Fruit fly (Drosophila melanogaster) whole organism, pupa: ENCODE results near the gene Sytbeta.

ENCODE experiments used
- CG10348 ChIP-seq: fragments of 200-800 bp; sonication (Bioruptor generic); IDR thresholded peaks from 2 replicates; pipeline ENCODE4 v1.3.6; 2022; ENCODE audit warnings: missing biosample characterization, missing genetic modification characterization
- CG14655 ChIP-seq: fragments of 200-800 bp; sonication (Bioruptor generic); optimal IDR thresholded peaks from 3 replicates; lab custom pipeline; 2017; ENCODE audit warnings: mild to moderate bottlenecking, missing biosample characterization, missing genetic modification reagents, missing genetic modification characterization
- CG15710 ChIP-seq: fragments of 200-800 bp; sonication (Bioruptor generic); optimal IDR thresholded peaks from 2 replicates; lab custom pipeline; 2018; ENCODE audit warnings: missing biosample characterization, mild to moderate bottlenecking, missing genetic modification characterization, moderate library complexity
- CG17806 ChIP-seq: fragments of 200-800 bp; sonication (Bioruptor generic); optimal IDR thresholded peaks from 2 replicates; lab custom pipeline; 2018; ENCODE audit warnings: missing biosample characterization, mild to moderate bottlenecking, missing genetic modification characterization, moderate library complexity
- CG8301 ChIP-seq: fragments of 200-800 bp; sonication (Bioruptor generic); optimal IDR thresholded peaks from 2 replicates; lab custom pipeline; 2018; ENCODE audit warnings: missing biosample characterization, mild to moderate bottlenecking, missing genetic modification characterization
- EcR ChIP-seq: fragments of 200-800 bp; sonication (Bioruptor generic); optimal IDR thresholded peaks from 3 replicates; lab custom pipeline; 2019; ENCODE audit warnings: missing biosample characterization, missing genetic modification characterization, mild to moderate bottlenecking, moderate library complexity, missing genetic modification reagents
- Ets98B ChIP-seq: fragments of 200-800 bp; sonication (Bioruptor generic); IDR thresholded peaks from 2 replicates; pipeline ENCODE4 v1.3.6; 2022; ENCODE audit warnings: missing biosample characterization, missing genetic modification characterization
- Pif1B ChIP-seq: fragments of 200-800 bp; sonication (Bioruptor generic); optimal IDR thresholded peaks from 3 replicates; lab custom pipeline; 2016; ENCODE audit warnings: missing biosample characterization, missing genetic modification characterization
- Snoo ChIP-seq: fragments of 200-800 bp; sonication (Bioruptor generic); optimal IDR thresholded peaks from 3 replicates; lab custom pipeline; 2017; ENCODE audit warnings: missing biosample characterization, mild to moderate bottlenecking, missing genetic modification characterization, inconsistent platforms
- fd96Ca ChIP-seq: fragments of 200-800 bp; sonication (Bioruptor generic); IDR thresholded peaks from 3 replicates; pipeline ENCODE4 v1.3.6; 2022; ENCODE audit warnings: missing biosample characterization, missing genetic modification characterization
- gl ChIP-seq: fragments of 200-800 bp; sonication (Bioruptor generic); optimal IDR thresholded peaks from 2 replicates; lab custom pipeline; 2018; ENCODE audit warnings: missing biosample characterization, mild to moderate bottlenecking, missing genetic modification characterization
- rn ChIP-seq: fragments of 200-800 bp; sonication (Bioruptor generic); IDR thresholded peaks from 2 replicates; pipeline ENCODE4 v1.3.6; 2022; ENCODE audit warnings: missing biosample characterization, missing genetic modification characterization

- TF ChIP-seq rn (no peak), CG15710 (tag; lab: Kevin White, UChicago) (no peak), Ets98B (no peak), CG17806 (no peak), CG14655 (GFP tag; lab: Kevin White, UChicago) (no peak), EcR (no peak), gl (tag; lab: Kevin White, UChicago) (no peak), CG10348 (no peak), Pif1B (GFP tag; lab: Kevin White, UChicago) (no peak), Snoo (tag; lab: Kevin White, UChicago) (no peak), CG8301 (tag; lab: Kevin White, UChicago) (no peak), fd96Ca (no peak)
Measured at dm6 chr3L:15061605-15062004, 3.2 kb downstream of the Sytbeta start, which contains the start of gene CG13460.
